Fruit fly (Drosophila melanogaster) whole organism, prepupa: Measurements from ENCODE around the gene Tsp26A.

Source experiments
- CG10631 ChIP-seq: fragments of 200-800 bp; sonication (Bioruptor generic); optimal IDR thresholded peaks from 2 replicates; lab custom pipeline; 2016; ENCODE audit warnings: missing biosample characterization, missing genetic modification characterization
- CG10669 ChIP-seq: fragments of 200-800 bp; sonication (Bioruptor generic); optimal IDR thresholded peaks from 3 replicates; lab custom pipeline; 2018; ENCODE audit warnings: missing biosample characterization, mild to moderate bottlenecking, missing genetic modification characterization, moderate library complexity
- CG11294 ChIP-seq: fragments of 200-800 bp; sonication (Bioruptor generic); IDR thresholded peaks from 2 replicates; pipeline ENCODE4 v1.3.6; 2022; ENCODE audit warnings: missing biosample characterization, missing genetic modification characterization
- CG11902 ChIP-seq: fragments of 200-800 bp; sonication (Bioruptor generic); optimal IDR thresholded peaks from 3 replicates; lab custom pipeline; 2016; ENCODE audit warnings: missing biosample characterization, missing genetic modification characterization
- CG15336 ChIP-seq: fragments of 200-800 bp; sonication (Bioruptor generic); IDR thresholded peaks from 2 replicates; pipeline ENCODE4 v1.3.6; 2022; ENCODE audit warnings: missing biosample characterization, missing genetic modification characterization
- CG1621 ChIP-seq: fragments of 200-800 bp; sonication (Bioruptor generic); optimal IDR thresholded peaks from 3 replicates; lab custom pipeline; 2018; ENCODE audit warnings: missing biosample characterization, mild to moderate bottlenecking, missing genetic modification characterization
- CG3032 ChIP-seq: fragments of 200-800 bp; optimal IDR thresholded peaks from 2 replicates; lab custom pipeline; 2019; ENCODE audit warnings: missing biosample characterization, mild to moderate bottlenecking, missing genetic modification characterization, moderate library complexity
- CG31627 ChIP-seq: fragments of 200-800 bp; sonication (Bioruptor generic); optimal IDR thresholded peaks from 3 replicates; lab custom pipeline; 2016; ENCODE audit warnings: missing biosample characterization, missing genetic modification characterization
- CG32006 ChIP-seq: fragments of 200-800 bp; sonication (Bioruptor generic); optimal IDR thresholded peaks from 3 replicates; lab custom pipeline; 2017; ENCODE audit warnings: missing biosample characterization, mild to moderate bottlenecking, missing genetic modification characterization
- CG34406 ChIP-seq: fragments of 200-800 bp; sonication (Bioruptor generic); optimal IDR thresholded peaks from 3 replicates; lab custom pipeline; 2016; ENCODE audit warnings: missing biosample characterization, missing genetic modification characterization
- CG6163 ChIP-seq: fragments of 200-800 bp; sonication (Bioruptor generic); IDR thresholded peaks from 3 replicates; pipeline ENCODE4 v1.3.6; 2022; ENCODE audit warnings: missing biosample characterization, missing genetic modification characterization
- CG6276 ChIP-seq: fragments of 200-800 bp; sonication (Bioruptor generic); optimal IDR thresholded peaks from 2 replicates; lab custom pipeline; 2017; ENCODE audit warnings: missing biosample characterization, mild to moderate bottlenecking, missing genetic modification characterization
- CG6792 ChIP-seq: fragments of 200-800 bp; sonication (Bioruptor generic); optimal IDR thresholded peaks from 3 replicates; lab custom pipeline; 2016; ENCODE audit warnings: missing biosample characterization, missing genetic modification characterization
- CG6808 ChIP-seq: fragments of 200-800 bp; sonication (Bioruptor generic); optimal IDR thresholded peaks from 3 replicates; lab custom pipeline; 2017; ENCODE audit warnings: missing biosample characterization, missing genetic modification characterization, mild to moderate bottlenecking, moderate library complexity, missing genetic modification reagents
- CG6854 ChIP-seq: fragments of 200-800 bp; sonication (Bioruptor generic); optimal IDR thresholded peaks from 2 replicates; lab custom pipeline; 2017; ENCODE audit warnings: missing biosample characterization, mild to moderate bottlenecking, missing genetic modification characterization
- CG8119 ChIP-seq: fragments of 200-800 bp; sonication (Bioruptor generic); IDR thresholded peaks from 3 replicates; pipeline ENCODE4 v1.3.6; 2022; ENCODE audit warnings: missing biosample characterization, missing genetic modification characterization
- CG8632 ChIP-seq: fragments of 200-800 bp; sonication (Bioruptor generic); optimal IDR thresholded peaks from 3 replicates; lab custom pipeline; 2016; ENCODE audit warnings: missing biosample characterization, missing genetic modification characterization
- CG9139 ChIP-seq: fragments of 200-800 bp; sonication (Bioruptor generic); optimal IDR thresholded peaks from 3 replicates; lab custom pipeline; 2017; ENCODE audit warnings: missing biosample characterization, mild to moderate bottlenecking, missing genetic modification characterization
- Eip75B ChIP-seq: fragments of 200-800 bp; sonication (Bioruptor generic); optimal IDR thresholded peaks from 3 replicates; lab custom pipeline; 2016; ENCODE audit warnings: missing biosample characterization, missing genetic modification characterization
- Eip78C ChIP-seq: fragments of 200-800 bp; sonication (Bioruptor generic); peaks from one replicate; lab custom pipeline; 2016; ENCODE audit warnings: missing biosample characterization, missing genetic modification characterization
- Ets96B ChIP-seq: fragments of 200-800 bp; optimal IDR thresholded peaks from 2 replicates; lab custom pipeline; 2019; ENCODE audit warnings: missing biosample characterization, mild to moderate bottlenecking, missing genetic modification characterization, moderate library complexity
- Gug ChIP-seq: fragments of 200-800 bp; sonication (Bioruptor generic); IDR thresholded peaks from 2 replicates; pipeline ENCODE4 v1.3.6; 2022; ENCODE audit warnings: missing biosample characterization, missing genetic modification characterization
- Hr39 ChIP-seq: fragments of 200-800 bp; sonication (Bioruptor generic); optimal IDR thresholded peaks from 2 replicates; lab custom pipeline; 2016; ENCODE audit warnings: missing biosample characterization, missing genetic modification characterization
- Met ChIP-seq: fragments of 200-800 bp; sonication (Bioruptor generic); optimal IDR thresholded peaks from 3 replicates; lab custom pipeline; 2016; ENCODE audit warnings: missing biosample characterization, missing genetic modification characterization
- Smox ChIP-seq: fragments of 200-800 bp; sonication (Bioruptor generic); optimal IDR thresholded peaks from 3 replicates; lab custom pipeline; 2016; ENCODE audit warnings: missing biosample characterization, missing genetic modification characterization
- Sox14 ChIP-seq: fragments of 200-800 bp; sonication (Bioruptor generic); optimal IDR thresholded peaks from 3 replicates; lab custom pipeline; 2016; ENCODE audit warnings: missing biosample characterization, missing genetic modification characterization
- Sox15 ChIP-seq: fragments of 200-800 bp; sonication (Bioruptor generic); optimal IDR thresholded peaks from 3 replicates; lab custom pipeline; 2016; ENCODE audit warnings: missing biosample characterization, missing genetic modification characterization
- achi ChIP-seq: fragments of 200-800 bp; sonication (Bioruptor generic); optimal IDR thresholded peaks from 3 replicates; lab custom pipeline; 2016; ENCODE audit warnings: missing biosample characterization, missing genetic modification characterization
- acj6 ChIP-seq: fragments of 200-800 bp; sonication (Bioruptor generic); optimal IDR thresholded peaks from 3 replicates; lab custom pipeline; 2016; ENCODE audit warnings: missing biosample characterization, missing genetic modification characterization
- dac ChIP-seq: fragments of 200-800 bp; sonication (Bioruptor generic); optimal IDR thresholded peaks from 2 replicates; lab custom pipeline; 2017; ENCODE audit warnings: missing biosample characterization, mild to moderate bottlenecking, missing genetic modification characterization
- eg ChIP-seq: fragments of 200-800 bp; sonication (Bioruptor generic); IDR thresholded peaks from 3 replicates; pipeline ENCODE4 v1.3.6; 2022; ENCODE audit warnings: missing biosample characterization, missing genetic modification characterization
- esn ChIP-seq: fragments of 200-800 bp; sonication (Bioruptor generic); optimal IDR thresholded peaks from 2 replicates; lab custom pipeline; 2016; ENCODE audit warnings: missing biosample characterization, mild to moderate bottlenecking, missing genetic modification characterization, moderate library complexity
- fd59A ChIP-seq: fragments of 200-800 bp; sonication (Bioruptor generic); optimal IDR thresholded peaks from 2 replicates; lab custom pipeline; 2017; ENCODE audit warnings: missing biosample characterization, mild to moderate bottlenecking, missing genetic modification characterization, missing genetic modification reagents
- fkh ChIP-seq: fragments of 200-800 bp; sonication (Bioruptor generic); optimal IDR thresholded peaks from 3 replicates; lab custom pipeline; 2017; ENCODE audit warnings: missing biosample characterization, mild to moderate bottlenecking, missing genetic modification characterization, moderate library complexity
- lz ChIP-seq: fragments of 200-800 bp; sonication (Bioruptor generic); optimal IDR thresholded peaks from 3 replicates; lab custom pipeline; 2016; ENCODE audit warnings: missing biosample characterization, missing genetic modification characterization
- net ChIP-seq: fragments of 200-800 bp; sonication (Bioruptor generic); optimal IDR thresholded peaks from 3 replicates; lab custom pipeline; 2016; ENCODE audit warnings: missing biosample characterization, missing genetic modification characterization
- pdm3 ChIP-seq: fragments of 200-800 bp; sonication (Bioruptor generic); optimal IDR thresholded peaks from 3 replicates; lab custom pipeline; 2016; ENCODE audit warnings: missing biosample characterization, missing genetic modification characterization
- spab ChIP-seq: fragments of 200-800 bp; sonication (Bioruptor generic); optimal IDR thresholded peaks from 2 replicates; lab custom pipeline; 2017; ENCODE audit warnings: missing biosample characterization, mild to moderate bottlenecking, missing genetic modification characterization, missing genetic modification reagents
- ss ChIP-seq, 2 experiments: fragments of 200-800 bp; sonication (Bioruptor generic); optimal IDR thresholded peaks; 2 replicates in 1 of 2; 3 replicates in 1 of 2; lab custom pipeline; 2017 to 2018; ENCODE audit warnings: mild to moderate bottlenecking in 2 of 2, missing biosample characterization in 2 of 2, missing genetic modification characterization in 2 of 2, moderate library complexity in 1 of 2
- svp ChIP-seq: fragments of 200-800 bp; sonication (Bioruptor generic); peaks from one replicate; lab custom pipeline; 2016; ENCODE audit warnings: missing biosample characterization, missing genetic modification characterization
- topi ChIP-seq: fragments of 200-800 bp; sonication (Bioruptor generic); optimal IDR thresholded peaks from 3 replicates; lab custom pipeline; 2016; ENCODE audit warnings: missing biosample characterization, missing genetic modification characterization
- vri ChIP-seq: fragments of 200-800 bp; sonication (Bioruptor generic); optimal IDR thresholded peaks from 3 replicates; lab custom pipeline; 2016; ENCODE audit warnings: missing biosample characterization, mild to moderate bottlenecking, missing genetic modification characterization

Gene Tsp26A

DNA sequence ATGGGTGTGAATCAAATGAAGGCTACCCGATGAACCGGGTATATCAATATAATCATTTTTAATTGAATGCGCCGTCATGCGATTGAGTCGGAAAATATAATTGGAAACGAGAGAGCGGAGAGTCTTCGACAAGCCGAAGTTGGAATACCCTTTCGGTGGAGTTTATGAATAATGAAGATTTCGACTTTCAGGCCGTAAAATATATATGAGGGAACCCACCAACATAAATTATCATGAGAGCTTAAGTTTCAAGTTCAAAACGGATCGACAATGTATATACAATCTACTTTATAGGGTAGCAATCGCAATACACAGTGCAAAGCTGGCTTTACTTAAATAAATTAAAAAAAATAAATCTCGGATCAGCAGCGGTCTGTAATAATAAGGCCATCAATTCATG lies 31.8 kb downstream of the Tsp26A start:
- TF ChIP-seq Sox15 (no peak), CG10631 (GFP tag; lab: Kevin White, UChicago) (no peak), Sox14 (GFP tag; lab: Kevin White, UChicago) (peak; percentile 36), svp (GFP tag; lab: Kevin White, UChicago) (peak; percentile 91), CG6163 (GFP tag; lab: Robert Waterston, UW) (peak; percentile 73), fkh (no peak), CG1621 (peak; percentile 20), CG6854 (no peak), vri (no peak), dac (no peak), CG11902 (GFP tag; lab: Kevin White, UChicago) (peak; percentile 8), spab (peak; percentile 49), Gug (GFP tag; lab: Robert Waterston, UW) (peak; percentile 13; the same call in 1 of the 2 replicates), eg (GFP tag; lab: Robert Waterston, UW) (peak; percentile 59; the same call in 2 of the 3 replicates), CG32006 (GFP tag; lab: Kevin White, UChicago) (peak; percentile 49), CG11294 (GFP tag; lab: Robert Waterston, UW) (0 out of 2 replicates have a peak, but pooled peaks have one; percentile 7), CG15336 (GFP tag; lab: Robert Waterston, UW) (peak; percentile 49), acj6 (GFP tag; lab: Kevin White, UChicago) (peak; percentile 12), CG6792 (GFP tag; lab: Kevin White, UChicago) (peak; percentile 23), esn (GFP tag; lab: Kevin White, UChicago) (peak; percentile 45), Met (GFP tag; lab: Kevin White, UChicago) (no peak), pdm3 (GFP tag; lab: Kevin White, UChicago) (peak; percentile 36), achi (GFP tag; lab: Kevin White, UChicago) (peak; percentile 27), ss (GFP tag; optimal IDR thresholded peaks at IDR 0.05; lab: Kevin White, UChicago) (no peak), Ets96B (peak; percentile 59), CG34406 (peak; percentile 19), Smox (GFP tag; lab: Kevin White, UChicago) (no peak), net (GFP tag; lab: Kevin White, UChicago) (peak; percentile 41), CG3032 (tag; lab: Kevin White, UChicago) (peak; percentile 61), CG9139 (GFP tag; lab: Kevin White, UChicago) (peak; percentile 9), Hr39 (GFP tag; lab: Kevin White, UChicago) (peak; percentile 45), lz (GFP tag; lab: Kevin White, UChicago) (peak; percentile 40), Eip75B (GFP tag; lab: Kevin White, UChicago) (peak; percentile 48), CG31627 (GFP tag; lab: Kevin White, UChicago) (peak; percentile 44), CG6808 (GFP tag; lab: Kevin White, UChicago) (peak; percentile 50), Eip78C (GFP tag; lab: Kevin White, UChicago) (peak; percentile 86), CG8119 (peak; percentile 56), CG8632 (peak; percentile 12), topi (GFP tag; lab: Kevin White, UChicago) (peak; percentile 35), fd59A (GFP tag; lab: Kevin White, UChicago) (peak; percentile 10)

DNA sequence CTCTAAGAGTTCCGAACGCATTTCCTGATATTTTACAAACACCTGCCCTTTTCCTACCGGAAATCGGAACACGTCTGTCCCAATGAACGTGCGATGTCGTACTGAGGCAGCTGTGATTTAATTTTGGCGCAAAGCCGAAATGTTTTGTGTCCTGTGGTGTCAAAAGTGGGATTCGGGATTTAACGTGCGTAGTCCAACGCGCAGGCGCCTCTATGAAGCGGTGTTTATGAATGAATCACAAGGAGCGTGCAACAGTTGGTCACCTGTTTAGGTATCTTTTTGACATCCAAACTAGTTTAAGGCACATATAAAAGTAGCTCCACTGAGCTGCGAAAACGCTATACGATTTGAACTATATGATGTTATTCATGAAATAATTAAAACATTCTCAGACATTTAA lies 34.3 kb downstream of the Tsp26A start, which contains the start of gene CG9109:
Gene CG9109, minus strand, starts transcription at position 80 of the 400 bp plus-strand sequence.
- TF ChIP-seq CG10669: no peak
- no peak for TF ChIP-seq CG8632
- TF ChIP-seq CG6276 (GFP tag; lab: Kevin White, UChicago): no peak
- no peak for TF ChIP-seq Gug (GFP tag; lab: Robert Waterston, UW)
- TF ChIP-seq Eip75B (GFP tag; lab: Kevin White, UChicago): no peak
- TF ChIP-seq CG10631 (GFP tag; lab: Kevin White, UChicago): no peak
- no peak for TF ChIP-seq net (GFP tag; lab: Kevin White, UChicago)
- no peak for TF ChIP-seq Ets96B
- no peak for TF ChIP-seq topi (GFP tag; lab: Kevin White, UChicago)
- no peak for TF ChIP-seq CG15336 (GFP tag; lab: Robert Waterston, UW)
- TF ChIP-seq CG9139 (GFP tag; lab: Kevin White, UChicago): no peak
